Worm (Caenorhabditis elegans): Measurements from ENCODE around the gene R07E3.1.

ce11 chrX:10386001-10386400, 45.0 kb upstream of the R07E3.1 start:
- no peak for TF ChIP-seq unc-62 (GFP tag; optimal IDR thresholded peaks at IDR 0.05)
- no peak for TF ChIP-seq mep-1 (tag; optimal IDR thresholded peaks at IDR 0.05)
- no peak for TF ChIP-seq lin-32 (GFP tag; optimal IDR thresholded peaks at IDR 0.05)

Measured in whole organism, mixed stage, embryonic.